Worm (Caenorhabditis elegans): ENCODE measurements around the gene ZC190.4.

The ZC190.4 gene

DNA sequence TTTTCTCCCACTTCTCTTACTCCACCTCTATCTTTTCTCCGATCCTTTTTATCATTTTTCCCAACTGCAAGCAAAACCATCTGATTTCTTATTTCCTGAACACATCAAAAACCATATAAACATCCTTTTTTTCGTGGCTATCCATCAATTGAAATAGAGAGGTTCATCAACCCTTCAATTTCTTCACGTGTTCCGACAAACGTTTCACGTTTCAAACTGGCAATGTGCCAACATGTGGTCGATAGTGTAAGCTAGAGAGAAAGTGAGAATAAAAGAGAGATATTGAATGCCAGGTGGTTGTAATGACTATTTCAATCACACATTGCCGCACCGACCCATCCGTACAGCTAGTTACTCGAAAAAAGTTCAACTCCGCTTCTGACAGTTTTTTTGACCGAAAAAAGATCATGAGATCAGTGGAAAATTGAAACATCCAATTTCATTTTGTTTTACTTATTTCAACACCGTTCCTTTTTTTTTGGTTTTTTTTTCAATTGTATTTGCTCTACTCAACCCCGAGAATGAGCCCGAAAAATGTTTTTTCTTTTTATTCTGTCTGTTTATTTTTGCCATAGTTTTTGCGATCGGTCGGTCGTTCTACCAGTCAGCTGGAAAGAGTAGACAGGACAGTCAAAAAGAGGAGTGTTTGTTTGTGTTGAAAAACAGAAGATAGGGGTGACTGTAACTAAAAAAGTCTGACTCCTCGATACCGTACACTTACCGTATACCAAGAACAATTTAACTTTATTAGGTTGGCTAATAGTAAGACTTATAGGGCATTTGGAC, 7.1 kb upstream of the ZC190.4 start:
- no peak for TF ChIP-seq madf-3 (GFP tag; IDR thresholded peaks at IDR 0.05)
- no peak for TF ChIP-seq cebp-1 (GFP tag; IDR thresholded peaks at IDR 0.05)
- TF ChIP-seq cebp-1 (tag; optimal IDR thresholded peaks at IDR 0.05), result peak; percentile 10
- TF ChIP-seq ztf-6 (GFP tag; IDR thresholded peaks at IDR 0.05), result no peak
- no peak for TF ChIP-seq madf-6 (GFP tag; IDR thresholded peaks at IDR 0.05)
- TF ChIP-seq somi-1 (GFP tag; optimal IDR thresholded peaks at IDR 0.05), result peak; percentile 39
- TF ChIP-seq let-607 (tag; optimal IDR thresholded peaks at IDR 0.05), result peak in 1 of 2 experiments; percentile 38
- TF ChIP-seq pha-4 (tag; optimal IDR thresholded peaks at IDR 0.05), result no peak
- TF ChIP-seq unc-62 (GFP tag; optimal IDR thresholded peaks at IDR 0.05), result no peak
- no peak for TF ChIP-seq nhr-27 (tag; optimal IDR thresholded peaks at IDR 0.05)
- no peak for TF ChIP-seq B0019.2 (GFP tag; conservative IDR thresholded peaks at IDR 0.05)
- no peak for TF ChIP-seq tlf-1 (GFP tag; optimal IDR thresholded peaks at IDR 0.05)
- TF ChIP-seq nhr-80 (tag; optimal IDR thresholded peaks at IDR 0.05), result peak; percentile 20
- no peak for TF ChIP-seq F57C9.4 (tag; optimal IDR thresholded peaks at IDR 0.05)
- no peak for TF ChIP-seq B0336.3 (GFP tag; IDR thresholded peaks at IDR 0.05)
- no peak for TF ChIP-seq ztf-25 (GFP tag; IDR thresholded peaks at IDR 0.05)
- TF ChIP-seq ama-1 (optimal IDR thresholded peaks at IDR 0.05), result no peak
- TF ChIP-seq ama-1 (GFP tag; optimal IDR thresholded peaks at IDR 0.05), result no peak
- TF ChIP-seq nhr-90 (tag; optimal IDR thresholded peaks at IDR 0.05), result no peak

DNA sequence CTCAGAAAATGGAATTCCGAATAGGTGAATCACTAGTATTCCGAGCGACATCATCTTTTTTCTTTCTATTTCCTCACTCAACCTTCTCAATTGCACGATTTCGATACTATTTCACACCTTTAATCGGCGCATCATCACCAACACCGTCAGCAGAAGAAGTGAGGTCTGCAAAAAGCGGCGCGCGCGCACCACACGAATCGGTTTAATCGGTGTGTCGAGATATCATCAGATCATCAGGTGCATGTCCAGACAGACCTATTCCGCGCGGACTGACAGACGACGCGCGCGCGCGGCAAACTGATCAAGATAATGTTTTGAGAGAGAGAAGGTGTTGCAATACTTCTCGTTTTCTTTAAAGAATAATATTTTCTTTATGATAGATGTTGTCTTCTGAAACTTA, 5.4 kb upstream of the ZC190.4 start:
- TF ChIP-seq T26A5.8 (tag; optimal IDR thresholded peaks at IDR 0.05), result no peak
- peak; percentile 56 for TF ChIP-seq zfh-2 (GFP tag; conservative IDR thresholded peaks at IDR 0.05)
- no peak for TF ChIP-seq egrh-3 (GFP tag; IDR thresholded peaks at IDR 0.05)

DNA sequence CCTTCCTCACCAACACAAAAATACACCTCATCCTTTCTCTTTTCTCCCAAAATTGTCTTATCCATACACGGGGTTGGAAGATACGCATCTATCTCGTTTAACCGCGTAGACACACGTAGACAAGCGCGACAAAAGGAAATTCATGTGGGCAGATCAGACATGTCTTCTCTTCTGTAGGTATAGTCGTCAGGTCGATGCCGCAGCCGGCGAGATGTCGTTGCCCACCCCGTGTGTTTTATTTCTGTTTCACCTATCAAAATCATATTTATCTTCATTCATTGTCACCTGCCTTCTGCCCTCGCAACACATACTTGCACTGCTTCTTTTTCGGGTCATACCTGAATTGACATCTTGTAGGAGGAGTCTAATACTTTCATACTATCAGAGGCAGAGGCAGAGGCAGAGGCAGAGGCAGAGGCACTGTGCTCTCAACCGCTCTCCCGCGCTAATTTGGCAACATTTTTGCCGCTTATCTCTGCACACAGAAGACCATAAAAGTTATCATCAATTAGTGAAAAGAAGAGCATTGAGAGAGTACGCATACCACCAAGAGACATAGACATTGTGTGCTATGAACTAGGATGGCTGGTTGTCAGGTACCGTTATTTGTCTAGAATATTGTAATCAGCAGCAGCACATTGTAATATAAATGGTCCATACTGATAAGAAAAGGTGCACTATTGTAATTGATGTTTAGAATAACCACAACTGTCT, 4.5 kb upstream of the ZC190.4 start:
- TF ChIP-seq fkh-3 (tag; optimal IDR thresholded peaks at IDR 0.05), result no peak
- TF ChIP-seq nhr-80 (tag; optimal IDR thresholded peaks at IDR 0.05), result peak; percentile 98
- peak; percentile 73 for TF ChIP-seq dox-1 (GFP tag; IDR thresholded peaks at IDR 0.05)
- TF ChIP-seq aptf-2 (GFP tag; conservative IDR thresholded peaks at IDR 0.05), result no peak
- TF ChIP-seq cebp-1 (GFP tag; IDR thresholded peaks at IDR 0.05), result no peak
- peak; percentile 48 for TF ChIP-seq cebp-1 (tag; optimal IDR thresholded peaks at IDR 0.05)
- TF ChIP-seq ztf-22 (GFP tag; optimal IDR thresholded peaks at IDR 0.05), result peak; percentile 27

DNA sequence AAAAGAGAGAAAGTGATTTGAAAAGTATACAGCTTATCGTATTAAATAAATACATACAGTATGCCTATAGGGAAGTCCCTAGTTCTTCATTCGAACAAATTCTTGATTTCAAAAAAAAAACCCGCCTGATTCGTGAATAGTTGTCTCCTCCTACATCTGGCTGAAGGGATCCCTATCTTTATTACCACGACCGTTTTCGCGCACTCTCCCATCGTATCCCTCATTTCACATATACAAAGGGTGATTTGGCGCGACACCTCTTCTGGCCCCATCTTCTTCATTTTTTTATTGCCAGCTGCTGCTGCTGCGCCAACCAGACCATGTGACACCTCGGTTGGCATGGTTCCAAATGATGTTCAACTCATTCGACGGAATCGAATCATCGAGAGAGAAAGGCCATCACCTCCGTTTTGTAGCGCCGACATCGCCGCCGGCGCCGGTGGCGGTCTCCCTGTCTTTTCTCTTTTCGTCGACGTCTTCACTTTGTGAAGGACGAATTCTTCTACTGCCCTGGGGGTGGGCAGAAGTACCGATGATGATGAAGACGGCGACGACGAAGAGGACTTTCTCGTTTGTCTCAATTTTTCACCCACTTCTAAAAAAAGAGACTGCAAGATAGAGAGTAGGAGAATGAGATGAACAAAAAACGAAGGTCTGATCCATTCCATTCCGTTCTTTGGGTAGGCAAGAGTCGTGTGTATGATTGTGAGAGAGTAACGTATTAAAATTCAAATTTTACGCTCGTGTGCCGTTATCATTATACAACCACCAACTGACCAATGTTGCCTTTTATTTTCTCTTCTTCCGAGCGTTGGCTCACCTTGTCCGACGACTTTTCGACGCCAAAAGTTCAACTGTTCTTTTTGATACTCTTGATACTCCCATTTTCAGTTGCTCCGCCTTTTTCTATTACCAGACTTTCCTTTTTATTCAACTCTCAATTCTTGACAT, 3.5 kb upstream of the ZC190.4 start:
- TF ChIP-seq ceh-40 (GFP tag; IDR thresholded peaks at IDR 0.05) (no peak), hlh-26 (GFP tag; conservative IDR thresholded peaks at IDR 0.05) (no peak), ama-1 (optimal IDR thresholded peaks at IDR 0.05) (no peak), ama-1 (GFP tag; optimal IDR thresholded peaks at IDR 0.05) (no peak), ztf-26 (tag; optimal IDR thresholded peaks at IDR 0.05) (peak; percentile 29), lin-40 (tag; optimal IDR thresholded peaks at IDR 0.05) (peak; percentile 30), somi-1 (GFP tag; optimal IDR thresholded peaks at IDR 0.05) (peak; percentile 40), gei-17 (GFP tag; optimal IDR thresholded peaks at IDR 0.05) (no peak), nfyb-1 (GFP tag; IDR thresholded peaks at IDR 0.05) (0 out of 2 replicates have a peak, but pooled peaks have one; percentile 38), nhr-27 (tag; optimal IDR thresholded peaks at IDR 0.05) (no peak), snpc-4 (GFP tag; optimal IDR thresholded peaks at IDR 0.05) (no peak), snpc-4 (tag; optimal IDR thresholded peaks at IDR 0.05) (no peak), K12H6.12 (tag; optimal IDR thresholded peaks at IDR 0.05) (no peak), die-1 (tag; optimal IDR thresholded peaks at IDR 0.05) (no peak), ceh-79 (tag; optimal IDR thresholded peaks at IDR 0.05) (no peak), aptf-3 (GFP tag; IDR thresholded peaks at IDR 0.05) (no peak), zfh-2 (GFP tag; conservative IDR thresholded peaks at IDR 0.05) (peak; percentile 68)

All from whole organism, young adult.